Fruit fly (Drosophila melanogaster): Measurements from ENCODE around the gene brk.
A peak's percentile ranks its signal among the peaks of the same experiment; 100 is the strongest.

brk gene

DNA sequence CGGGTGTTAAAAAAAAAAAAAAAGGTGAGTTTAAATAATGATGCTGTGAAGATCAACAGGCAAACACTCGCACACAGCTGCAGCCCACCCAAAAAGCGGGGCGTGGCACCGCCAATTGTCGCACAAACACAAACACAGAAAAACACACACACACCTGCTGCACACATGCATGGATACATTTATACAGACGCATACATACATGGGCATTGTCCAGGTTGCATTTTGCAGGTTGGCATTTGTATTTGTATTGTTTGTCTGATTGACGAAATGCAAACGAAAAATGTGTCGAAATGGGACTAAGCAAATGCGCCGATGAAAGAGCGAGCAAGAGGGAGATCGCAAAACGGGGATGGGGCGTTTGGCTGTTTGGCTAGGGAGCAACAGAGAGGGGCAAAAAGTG, 10.7 kb downstream of the brk start (continued):
- no peak for TF ChIP-seq Nf-YA (GFP tag; IDR thresholded peaks at IDR 0.05)
- no peak for TF ChIP-seq CG13624 (GFP tag; optimal IDR thresholded peaks at IDR 0.05)
- TF ChIP-seq twi (tag; optimal IDR thresholded peaks at IDR 0.05): peak; percentile 24
- no peak for TF ChIP-seq dati (GFP tag; IDR thresholded peaks at IDR 0.05)
- TF ChIP-seq CG1832 (GFP tag; optimal IDR thresholded peaks at IDR 0.05): no peak
- no peak for TF ChIP-seq eyg (GFP tag; optimal IDR thresholded peaks at IDR 0.05)
- no peak for TF ChIP-seq Stat92E (GFP tag; optimal IDR thresholded peaks at IDR 0.05)
- peak; percentile 60 for TF ChIP-seq cg (GFP tag; optimal IDR thresholded peaks at IDR 0.05)
- TF ChIP-seq CG1603 (tag; optimal IDR thresholded peaks at IDR 0.05): peak; percentile 22

DNA sequence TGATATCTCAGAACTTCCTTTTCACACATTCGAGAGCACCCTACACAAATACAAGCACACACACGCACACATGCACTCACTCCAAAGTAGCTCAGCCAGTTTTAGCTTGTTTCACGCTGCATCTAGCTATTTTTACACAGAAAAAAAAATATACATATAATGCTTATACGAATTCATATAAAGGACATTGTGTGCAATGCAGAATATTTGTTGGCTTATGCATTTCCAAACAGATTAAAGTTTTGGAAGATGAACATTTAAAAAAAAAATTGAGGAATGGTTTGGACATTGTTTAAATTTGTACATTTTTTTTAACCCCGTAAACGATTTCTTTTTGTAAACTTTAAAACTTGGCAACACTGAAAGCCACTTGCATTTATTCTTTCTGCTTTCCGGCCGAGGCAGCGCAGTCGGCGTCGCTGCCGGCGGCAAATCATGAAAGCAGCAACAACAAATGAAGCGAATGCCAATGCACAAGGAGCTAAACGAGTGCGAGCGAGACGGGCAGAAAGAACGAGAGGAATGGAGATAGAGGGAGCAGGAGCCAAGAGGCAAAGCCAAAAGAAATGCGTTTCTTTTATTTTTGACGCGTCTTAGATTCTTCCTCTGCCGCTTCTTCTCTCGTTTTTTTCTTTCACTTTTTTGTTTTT, 11.4 kb downstream of the brk start:
- TF ChIP-seq CG10431 (GFP tag; optimal IDR thresholded peaks at IDR 0.05): peak; percentile 36
- TF ChIP-seq Meics (GFP tag; optimal IDR thresholded peaks at IDR 0.05): peak; percentile 11
- peak; percentile 47 for TF ChIP-seq lbe (GFP tag; optimal IDR thresholded peaks at IDR 0.05)
- no peak for TF ChIP-seq crol (GFP tag; IDR thresholded peaks at IDR 0.05)
- peak; percentile 81 for TF ChIP-seq CG13424 (tag; optimal IDR thresholded peaks at IDR 0.05)
- peak; percentile 19 for TF ChIP-seq CTCF (GFP tag; optimal IDR thresholded peaks at IDR 0.05)
- peak; percentile 50 for TF ChIP-seq CG15269 (tag; optimal IDR thresholded peaks at IDR 0.05)
- TF ChIP-seq CG31224 (GFP tag; IDR thresholded peaks at IDR 0.05): no peak
- peak in 1 of 2 experiments; percentile 49 for TF ChIP-seq Eip74EF (GFP tag; optimal IDR thresholded peaks at IDR 0.05)
- peak; percentile 4 for TF ChIP-seq cwo (GFP tag; optimal IDR thresholded peaks at IDR 0.05)
- TF ChIP-seq CG6272 (GFP tag; IDR thresholded peaks at IDR 0.05): no peak
- no peak for TF ChIP-seq CG1647 (GFP tag; optimal IDR thresholded peaks at IDR 0.05)
- peak; percentile 92 for TF ChIP-seq gsb-n (tag; optimal IDR thresholded peaks at IDR 0.05)
- peak; percentile 57 for TF ChIP-seq stwl (tag; optimal IDR thresholded peaks at IDR 0.05)
- TF ChIP-seq CG6854 (GFP tag; optimal IDR thresholded peaks at IDR 0.05): no peak
- no peak for TF ChIP-seq pfk (GFP tag; optimal IDR thresholded peaks at IDR 0.05)
- peak; percentile 54 for TF ChIP-seq kah (GFP tag; optimal IDR thresholded peaks at IDR 0.05)
- TF ChIP-seq unc-4 (GFP tag; IDR thresholded peaks at IDR 0.05; ENCODE audit: partially characterized antibody): no peak
- TF ChIP-seq Sox100B (GFP tag; optimal IDR thresholded peaks at IDR 0.05): peak; percentile 80
- TF ChIP-seq so (GFP tag; IDR thresholded peaks at IDR 0.05): peak; percentile 18; the same call in 1 of the 3 replicates
- peak; percentile 56 for TF ChIP-seq Vsx1 (GFP tag; optimal IDR thresholded peaks at IDR 0.05)
- TF ChIP-seq pan (optimal IDR thresholded peaks at IDR 0.05): no peak
- peak in 1 of 2 experiments; percentile 52 for TF ChIP-seq pan (GFP tag; optimal IDR thresholded peaks at IDR 0.05 in 1 of 2, IDR thresholded peaks at IDR 0.05 in 1 of 2)
- peak; percentile 56 for TF ChIP-seq MTF-1 (GFP tag; optimal IDR thresholded peaks at IDR 0.05; ENCODE audit: borderline replicate concordance)
- no peak for TF ChIP-seq Hand (GFP tag; optimal IDR thresholded peaks at IDR 0.05)
- TF ChIP-seq CG14710 (tag; optimal IDR thresholded peaks at IDR 0.05): peak; percentile 93
- no peak for TF ChIP-seq CHES-1-like (GFP tag; optimal IDR thresholded peaks at IDR 0.05)
- TF ChIP-seq Aef1 (GFP tag; IDR thresholded peaks at IDR 0.05): no peak
- TF ChIP-seq run (tag; optimal IDR thresholded peaks at IDR 0.05): peak; percentile 47
- peak; percentile 49; the same call in 1 of the 2 replicates for TF ChIP-seq CG32767 (GFP tag; IDR thresholded peaks at IDR 0.05)
- peak; percentile 88 for TF ChIP-seq CG31441 (GFP tag; IDR thresholded peaks at IDR 0.05)
- peak; percentile 14 for TF ChIP-seq Hmr (GFP tag; optimal IDR thresholded peaks at IDR 0.05)
- peak; percentile 98 for TF ChIP-seq sens (GFP tag)
- peak; percentile 91 for TF ChIP-seq fd96Cb (tag; optimal IDR thresholded peaks at IDR 0.05)
- peak; percentile 55 for TF ChIP-seq CG4617 (GFP tag; optimal IDR thresholded peaks at IDR 0.05; ENCODE audit: borderline replicate concordance)
- no peak for TF ChIP-seq CG9215 (GFP tag; IDR thresholded peaks at IDR 0.05)
- no peak for TF ChIP-seq ham (GFP tag; IDR thresholded peaks at IDR 0.05)
- TF ChIP-seq exex (tag; optimal IDR thresholded peaks at IDR 0.05): no peak
- no peak for TF ChIP-seq prd (optimal IDR thresholded peaks at IDR 0.05)
- TF ChIP-seq prd (GFP tag; IDR thresholded peaks at IDR 0.05): peak; percentile 76; the same call in 2 of the 3 replicates
